Worm (Caenorhabditis elegans): Measurements from ENCODE around the gene tost-1.

DNA sequence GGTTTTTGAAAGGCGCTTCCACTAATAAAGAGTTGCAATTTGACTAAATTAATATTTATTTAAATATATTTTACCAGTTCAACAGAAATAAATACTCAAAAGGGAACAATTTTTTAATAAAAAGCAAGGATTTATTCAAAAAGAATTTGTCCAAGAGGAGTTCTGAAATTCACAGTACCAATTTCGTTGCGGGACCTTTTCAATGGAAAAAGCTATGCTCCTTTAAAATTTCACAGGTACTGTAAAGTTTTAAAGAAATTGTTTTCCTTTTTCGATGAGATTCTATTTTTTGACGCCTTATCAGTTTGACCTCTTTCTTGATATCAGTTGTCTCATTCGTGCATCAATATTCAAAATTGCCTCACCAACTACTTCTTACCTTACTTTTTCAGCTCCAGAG lies 22.1 kb upstream of the tost-1 start, which contains the start of gene tag-340:
- TF ChIP-seq nhr-12 (tag; optimal IDR thresholded peaks at IDR 0.05) = no peak
- no peak for TF ChIP-seq lsy-2 (tag; optimal IDR thresholded peaks at IDR 0.05)

Measured in whole organism, L2 larva.